Fruit fly (Drosophila melanogaster) whole organism, embryonic: ENCODE measurements around the gene Alp9.
A peak's percentile ranks its signal among the peaks of the same experiment; 100 is the strongest.

Experiments
- Atf3 ChIP-seq: fragments of 200-800 bp; sonication (Bioruptor generic); optimal IDR thresholded peaks from 3 replicates; lab custom pipeline; 2016; ENCODE audit warnings: missing biosample characterization, missing genetic modification characterization
- Blimp-1 ChIP-seq: fragments of 200-800 bp; sonication (Bioruptor generic); optimal IDR thresholded peaks from 3 replicates; lab custom pipeline; 2018; ENCODE audit warnings: missing biosample characterization, missing genetic modification characterization, mild to moderate bottlenecking, moderate library complexity, missing genetic modification reagents
- BtbVII ChIP-seq: fragments of 200-800 bp; sonication (Bioruptor generic); optimal IDR thresholded peaks from 3 replicates; lab custom pipeline; 2017; ENCODE audit warnings: missing biosample characterization, mild to moderate bottlenecking, missing genetic modification characterization
- CG10321 ChIP-seq: fragments of 200-800 bp; sonication (Bioruptor generic); IDR thresholded peaks from 2 replicates; pipeline ENCODE4 v1.3.6; 2022; ENCODE audit warnings: missing biosample characterization, missing genetic modification characterization
- CG12391 ChIP-seq: fragments of 200-800 bp; sonication (Bioruptor generic); optimal IDR thresholded peaks from 3 replicates; lab custom pipeline; 2018; ENCODE audit warnings: missing biosample characterization, mild to moderate bottlenecking, missing genetic modification characterization, moderate library complexity
- CG15479 ChIP-seq: fragments of 200-800 bp; sonication (Bioruptor generic); optimal IDR thresholded peaks from 3 replicates; lab custom pipeline; 2019; ENCODE audit warnings: missing biosample characterization, mild to moderate bottlenecking, missing genetic modification characterization, moderate library complexity
- CG2116 ChIP-seq: fragments of 200-800 bp; sonication (Bioruptor generic); optimal IDR thresholded peaks from 3 replicates; lab custom pipeline; 2018; ENCODE audit warnings: missing biosample characterization, mild to moderate bottlenecking, missing genetic modification characterization
- CG2199 ChIP-seq: fragments of 200-800 bp; sonication (Bioruptor generic); IDR thresholded peaks from 3 replicates; pipeline ENCODE4 v1.3.6; 2022; ENCODE audit warnings: missing biosample characterization, missing genetic modification characterization
- CG2202 ChIP-seq: fragments of 200-800 bp; sonication (Bioruptor generic); optimal IDR thresholded peaks from 2 replicates; lab custom pipeline; 2018; ENCODE audit warnings: missing biosample characterization, mild to moderate bottlenecking, missing genetic modification characterization
- CG2678 ChIP-seq: fragments of 200-800 bp; sonication (Bioruptor generic); optimal IDR thresholded peaks from 3 replicates; lab custom pipeline; 2019; ENCODE audit warnings: missing biosample characterization, mild to moderate bottlenecking, missing genetic modification characterization, moderate library complexity
- CG32532 ChIP-seq: fragments of 200-800 bp; sonication (Bioruptor generic); IDR thresholded peaks from 2 replicates; pipeline ENCODE4 v1.3.6; 2022; ENCODE audit warnings: missing biosample characterization, missing genetic modification characterization
- CG34376 ChIP-seq: fragments of 200-800 bp; sonication (Bioruptor generic); optimal IDR thresholded peaks from 2 replicates; lab custom pipeline; 2018; ENCODE audit warnings: missing biosample characterization, mild to moderate bottlenecking, missing genetic modification characterization
- CG4360 ChIP-seq: fragments of 200-800 bp; sonication (Bioruptor generic); IDR thresholded peaks from 2 replicates; pipeline ENCODE4 v1.3.6; 2022; ENCODE audit warnings: missing biosample characterization, missing genetic modification characterization
- CG6272 ChIP-seq: fragments of 200-800 bp; sonication (Bioruptor generic); IDR thresholded peaks from 2 replicates; pipeline ENCODE4 v1.3.6; 2022; ENCODE audit warnings: missing biosample characterization, missing genetic modification characterization
- CG7271 ChIP-seq: fragments of 200-800 bp; sonication (Bioruptor generic); optimal IDR thresholded peaks from 2 replicates; lab custom pipeline; 2018; ENCODE audit warnings: missing biosample characterization, mild to moderate bottlenecking, missing genetic modification characterization, moderate library complexity
- CG8765 ChIP-seq: fragments of 200-800 bp; sonication (Bioruptor generic); IDR thresholded peaks from 2 replicates; pipeline ENCODE4 v1.3.6; 2022; ENCODE audit warnings: missing biosample characterization, missing genetic modification characterization
- CG9437 ChIP-seq: fragments of 200-800 bp; sonication (Bioruptor generic); optimal IDR thresholded peaks from 2 replicates; lab custom pipeline; 2018; ENCODE audit warnings: missing biosample characterization, mild to moderate bottlenecking, missing genetic modification characterization
- CHES-1-like ChIP-seq: fragments of 200-800 bp; sonication (Bioruptor generic); optimal IDR thresholded peaks from 2 replicates; lab custom pipeline; 2016; ENCODE audit warnings: missing biosample characterization, missing genetic modification characterization
- CTCF ChIP-seq: fragments of 200-800 bp; sonication (Bioruptor generic); optimal IDR thresholded peaks from 2 replicates; lab custom pipeline; 2017; ENCODE audit warnings: missing biosample characterization, mild to moderate bottlenecking, missing genetic modification characterization, moderate library complexity
- CoRest ChIP-seq: fragments of 200-800 bp; sonication (Bioruptor generic); optimal IDR thresholded peaks from 3 replicates; lab custom pipeline; 2018; ENCODE audit warnings: missing biosample characterization, mild to moderate bottlenecking, missing genetic modification characterization, moderate library complexity
- D ChIP-seq, 2 experiments: fragments of 200-800 bp in 1 of 2; fragments of >200 bp in 1 of 2; sonication (Bioruptor generic) in 1 of 2; optimal IDR thresholded peaks; 2 replicates in 1 of 2; 3 replicates in 1 of 2; lab custom pipeline; 2017; ENCODE audit warnings: mild to moderate bottlenecking in 1 of 2, missing biosample characterization in 1 of 2, missing genetic modification characterization in 1 of 2, missing genetic modification reagents in 1 of 2
- Dip3 ChIP-seq: fragments of 200-800 bp; sonication (Bioruptor generic); optimal IDR thresholded peaks from 3 replicates; lab custom pipeline; 2016; ENCODE audit warnings: missing biosample characterization, missing genetic modification characterization
- Fer2 ChIP-seq: fragments of 200-800 bp; sonication (Bioruptor generic); optimal IDR thresholded peaks from 2 replicates; lab custom pipeline; 2018; ENCODE audit warnings: missing biosample characterization, mild to moderate bottlenecking, missing genetic modification characterization, moderate library complexity
- H15 ChIP-seq: fragments of 200-800 bp; sonication (Bioruptor generic); IDR thresholded peaks from 3 replicates; pipeline ENCODE4 v1.3.6; 2022; ENCODE audit warnings: missing biosample characterization, missing genetic modification characterization
- Hmx ChIP-seq: fragments of 200-800 bp; sonication (Bioruptor generic); optimal IDR thresholded peaks from 2 replicates; lab custom pipeline; 2016; ENCODE audit warnings: missing biosample characterization, missing genetic modification characterization
- Hr78 ChIP-seq, 2 experiments: fragments of 200-800 bp in 1 of 2; fragments of >200 bp in 1 of 2; sonication (Bioruptor generic) in 1 of 2; optimal IDR thresholded peaks; 2 replicates each; lab custom pipeline; 2017 to 2019; ENCODE audit warnings: missing biosample characterization in 2 of 2, missing genetic modification characterization in 2 of 2, mild to moderate bottlenecking in 1 of 2, moderate library complexity in 1 of 2
- MBD-R2 ChIP-seq: fragments of 200-800 bp; sonication (Bioruptor generic); IDR thresholded peaks from 2 replicates; pipeline ENCODE4 v1.3.6; 2022; ENCODE audit warnings: missing biosample characterization, missing genetic modification characterization
- Nf-YA ChIP-seq: fragments of 200-800 bp; sonication (Bioruptor generic); IDR thresholded peaks from 2 replicates; pipeline ENCODE4 v1.3.6; 2022; ENCODE audit warnings: missing biosample characterization, missing genetic modification characterization
- Sry-δ ChIP-seq: fragments of 200-800 bp; sonication (Bioruptor generic); optimal IDR thresholded peaks from 2 replicates; lab custom pipeline; 2016; ENCODE audit warnings: missing biosample characterization, missing genetic modification characterization
- Ssrp ChIP-seq: fragments of 200-800 bp; sonication (Bioruptor generic); optimal IDR thresholded peaks from 2 replicates; lab custom pipeline; 2018; ENCODE audit warnings: missing biosample characterization, mild to moderate bottlenecking, missing genetic modification characterization, moderate library complexity
- az2 ChIP-seq: fragments of 200-800 bp; sonication (Bioruptor generic); optimal IDR thresholded peaks from 3 replicates; lab custom pipeline; 2016; ENCODE audit warnings: missing biosample characterization, missing genetic modification characterization
- bbx ChIP-seq: fragments of 200-800 bp; sonication (Bioruptor generic); IDR thresholded peaks from 2 replicates; pipeline ENCODE4 v1.3.6; 2022; ENCODE audit warnings: missing biosample characterization, missing genetic modification characterization; ENCODE audit not compliant: partially characterized antibody
- bcd ChIP-seq: fragments of 200-800 bp; sonication (Bioruptor generic); optimal IDR thresholded peaks from 2 replicates; lab custom pipeline; 2017; ENCODE audit warnings: missing biosample characterization, mild to moderate bottlenecking, missing genetic modification characterization
- bowl ChIP-seq: fragments of 200-800 bp; sonication (Bioruptor generic); IDR thresholded peaks from 2 replicates; pipeline ENCODE4 v1.3.6; 2022; ENCODE audit warnings: missing biosample characterization, missing genetic modification characterization
- cad ChIP-seq: fragments of >200 bp; optimal IDR thresholded peaks from 2 replicates; lab custom pipeline; 2017; ENCODE audit warnings: missing biosample characterization, missing genetic modification characterization
- chinmo ChIP-seq: fragments of 200-800 bp; sonication (Bioruptor generic); IDR thresholded peaks from 4 replicates; pipeline ENCODE4 v1.3.6; 2022; ENCODE audit warnings: missing biosample characterization, missing genetic modification characterization; ENCODE audit not compliant: partially characterized antibody
- dpn ChIP-seq, 2 experiments: fragments of 200-800 bp; sonication (Bioruptor generic); optimal IDR thresholded peaks; 3 replicates each; lab custom pipeline; 2016; ENCODE audit warnings: missing biosample characterization in 2 of 2, missing genetic modification characterization in 2 of 2
- ftz-f1 ChIP-seq: fragments of 200-800 bp; sonication (Bioruptor generic); optimal IDR thresholded peaks from 2 replicates; lab custom pipeline; 2016; ENCODE audit warnings: missing biosample characterization, missing genetic modification characterization
- gcm2 ChIP-seq: fragments of 200-800 bp; sonication (Bioruptor generic); optimal IDR thresholded peaks from 2 replicates; lab custom pipeline; 2016; ENCODE audit warnings: missing biosample characterization, missing genetic modification characterization
- knrl ChIP-seq: fragments of 200-800 bp; sonication (Bioruptor generic); IDR thresholded peaks from 3 replicates; pipeline ENCODE4 v1.3.6; 2022; ENCODE audit warnings: missing biosample characterization, missing genetic modification characterization; ENCODE audit not compliant: partially characterized antibody
- mam ChIP-seq: fragments of 200-800 bp; sonication (Bioruptor generic); optimal IDR thresholded peaks from 3 replicates; lab custom pipeline; 2016; ENCODE audit warnings: missing biosample characterization, missing genetic modification characterization
- nau ChIP-seq: fragments of 200-800 bp; sonication (Bioruptor generic); optimal IDR thresholded peaks from 3 replicates; lab custom pipeline; 2017; ENCODE audit warnings: missing biosample characterization, mild to moderate bottlenecking, missing genetic modification characterization, missing genetic modification reagents
- odd ChIP-seq: fragments of 200-800 bp; sonication (Bioruptor generic); optimal IDR thresholded peaks from 2 replicates; lab custom pipeline; 2017; ENCODE audit warnings: missing biosample characterization, mild to moderate bottlenecking, missing genetic modification characterization
- otp ChIP-seq: fragments of 200-800 bp; sonication (Bioruptor generic); IDR thresholded peaks from 3 replicates; pipeline ENCODE4, ENCODE4 v1.3.6; 2022; ENCODE audit warnings: missing biosample characterization, missing genetic modification characterization
- psq ChIP-seq: fragments of 200-800 bp; sonication (Bioruptor generic); optimal IDR thresholded peaks from 2 replicates; lab custom pipeline; 2017; ENCODE audit warnings: missing biosample characterization, missing genetic modification characterization
- sens ChIP-seq: fragments of 200-800 bp; sonication (Bioruptor generic); peaks from one replicate; lab custom pipeline; 2016; ENCODE audit warnings: missing biosample characterization, missing genetic modification characterization
- shn ChIP-seq: fragments of 200-800 bp; sonication (Bioruptor generic); optimal IDR thresholded peaks from 3 replicates; lab custom pipeline; 2016; ENCODE audit warnings: missing biosample characterization, missing genetic modification characterization
- tll ChIP-seq, 2 experiments: fragments of 200-800 bp in 1 of 2; fragments of >200 bp in 1 of 2; sonication (Bioruptor generic) in 1 of 2; optimal IDR thresholded peaks; 2 replicates each; lab custom pipeline; 2017 to 2019; ENCODE audit warnings: missing biosample characterization in 2 of 2, missing genetic modification characterization in 2 of 2, mild to moderate bottlenecking in 1 of 2, moderate library complexity in 1 of 2

The Alp9 gene

dm6 chr3L:5623296-5623695 is 28.0 kb downstream of the Alp9 start:
- no peak for TF ChIP-seq CG12391 (tag; lab: Kevin White, UChicago)
- peak; percentile 88 for TF ChIP-seq cad (GFP tag; lab: Kevin White, UChicago)
- peak in 1 of 2 experiments; percentile 55 for TF ChIP-seq tll (GFP tag; optimal IDR thresholded peaks at IDR 0.05; lab: Kevin White, UChicago)
- TF ChIP-seq CG8765 = no peak
- TF ChIP-seq CG15479 (GFP tag; lab: Kevin White, UChicago) = peak; percentile 85
- no peak for TF ChIP-seq bcd (GFP tag; lab: Kevin White, UChicago)
- no peak for TF ChIP-seq Ssrp
- TF ChIP-seq CG7271 (tag; lab: Kevin White, UChicago) = peak; percentile 19

- no peak for TF ChIP-seq tll (GFP tag; optimal IDR thresholded peaks at IDR 0.05; lab: Kevin White, UChicago)
- no peak for TF ChIP-seq otp
- TF ChIP-seq CG6272 (GFP tag; lab: Robert Waterston, UW) = no peak
- TF ChIP-seq chinmo (GFP tag; lab: Robert Waterston, UW) = 0 out of 4 replicates have a peak, but pooled peaks have one; percentile 9
- no peak for TF ChIP-seq CG2116 (GFP tag; lab: Kevin White, UChicago)
- no peak for TF ChIP-seq bbx (GFP tag; lab: Robert Waterston, UW)
- TF ChIP-seq CG4360 (GFP tag; lab: Robert Waterston, UW) = peak; percentile 94
- no peak for TF ChIP-seq mam
- TF ChIP-seq CHES-1-like (GFP tag; lab: Kevin White, UChicago) = no peak
- TF ChIP-seq ftz-f1 (GFP tag; lab: Kevin White, UChicago) = no peak
- TF ChIP-seq CG2199 (GFP tag; lab: Robert Waterston, UW) = no peak
- TF ChIP-seq CTCF (GFP tag; lab: Kevin White, UChicago) = no peak
- peak; percentile 35 for TF ChIP-seq D (optimal IDR thresholded peaks at IDR 0.05; lab: Kevin White, UChicago)
- TF ChIP-seq D (GFP tag; optimal IDR thresholded peaks at IDR 0.05; lab: Kevin White, UChicago) = no peak
- no peak for TF ChIP-seq az2 (GFP tag; lab: Kevin White, UChicago)
- TF ChIP-seq nau (GFP tag; lab: Kevin White, UChicago) = no peak
Observed at dm6 chr3L:5625121-5625667, 29.9 kb downstream of the Alp9 start.

dm6 chr3L:5626465-5626864 is 31.1 kb downstream of the Alp9 start:
- TF ChIP-seq Dip3 (GFP tag; lab: Kevin White, UChicago) = peak; percentile 13
- TF ChIP-seq knrl (GFP tag; lab: Robert Waterston, UW) = no peak
- no peak for TF ChIP-seq CG34376
- TF ChIP-seq Sry-δ = no peak
- TF ChIP-seq BtbVII = no peak
- TF ChIP-seq CG2678 (tag; lab: Kevin White, UChicago) = no peak
- TF ChIP-seq shn (GFP tag; lab: Kevin White, UChicago) = no peak
- peak; percentile 26 for TF ChIP-seq Blimp-1 (GFP tag; lab: Kevin White, UChicago)
- no peak for TF ChIP-seq sens (GFP tag; lab: Kevin White, UChicago)
- no peak for TF ChIP-seq Hmx (GFP tag; lab: Kevin White, UChicago)
- TF ChIP-seq Nf-YA (GFP tag; lab: Robert Waterston, UW) = no peak
- TF ChIP-seq CG32532 = no peak
- TF ChIP-seq gcm2 (GFP tag; lab: Kevin White, UChicago) = no peak
- no peak for TF ChIP-seq dpn (GFP tag; optimal IDR thresholded peaks at IDR 0.05; lab: Kevin White, UChicago)

dm6 chr3L:5627816-5628215 is 32.5 kb downstream of the Alp9 start:
- TF ChIP-seq CoRest (no peak), Fer2 (no peak), MBD-R2 (GFP tag; lab: Robert Waterston, UW) (no peak), odd (GFP tag; lab: Kevin White, UChicago) (no peak), CG9437 (GFP tag; lab: Kevin White, UChicago) (no peak), Hr78 (GFP tag; optimal IDR thresholded peaks at IDR 0.05; lab: Kevin White, UChicago) (no peak), bowl (GFP tag; lab: Robert Waterston, UW) (no peak), H15 (GFP tag; lab: Robert Waterston, UW) (no peak), CG10321 (GFP tag; lab: Robert Waterston, UW) (no peak), CG2202 (tag; lab: Kevin White, UChicago) (peak; percentile 7), Atf3 (GFP tag; lab: Kevin White, UChicago) (no peak), psq (GFP tag; lab: Kevin White, UChicago) (peak; percentile 23)
